Worm (Caenorhabditis elegans): ENCODE results near the gene gtap-2.

ce11 chrIII:9802045-9802444 lies 6.3 kb upstream of the gtap-2 start:
- TF ChIP-seq unc-39 (tag; optimal IDR thresholded peaks at IDR 0.05) (no peak), ztf-11 (tag; optimal IDR thresholded peaks at IDR 0.05) (no peak), cnd-1 (tag; optimal IDR thresholded peaks at IDR 0.05) (no peak), blmp-1 (tag; optimal IDR thresholded peaks at IDR 0.05) (no peak), mls-2 (tag; optimal IDR thresholded peaks at IDR 0.05) (no peak), snpc-4 (tag; optimal IDR thresholded peaks at IDR 0.05) (no peak), nhr-12 (tag; optimal IDR thresholded peaks at IDR 0.05) (no peak), unc-62 (GFP tag; optimal IDR thresholded peaks at IDR 0.05) (no peak)

All from whole organism, mixed stage, embryonic.